Fruit fly (Drosophila melanogaster) whole organism: ENCODE measurements around the gene CG15365.

ENCODE experiments used
- Dll ChIP-seq: fragments of >200 bp; optimal IDR thresholded peaks from 2 replicates; lab custom pipeline; 2017
- EcR ChIP-seq, 2 experiments: fragments of >200 bp; optimal IDR thresholded peaks; 2 replicates each; lab custom pipeline; 2017; ENCODE audit warnings: missing biosample characterization in 2 of 2, missing genetic modification characterization in 2 of 2, missing genetic modification reagents in 2 of 2
- psq ChIP-seq: fragments of >200 bp; optimal IDR thresholded peaks from 2 replicates; lab custom pipeline; 2017
- usp ChIP-seq: fragments of >200 bp; optimal IDR thresholded peaks from 2 replicates; lab custom pipeline; 2017; ENCODE audit warnings: missing biosample characterization, missing genetic modification characterization, mixed read lengths

DNA sequence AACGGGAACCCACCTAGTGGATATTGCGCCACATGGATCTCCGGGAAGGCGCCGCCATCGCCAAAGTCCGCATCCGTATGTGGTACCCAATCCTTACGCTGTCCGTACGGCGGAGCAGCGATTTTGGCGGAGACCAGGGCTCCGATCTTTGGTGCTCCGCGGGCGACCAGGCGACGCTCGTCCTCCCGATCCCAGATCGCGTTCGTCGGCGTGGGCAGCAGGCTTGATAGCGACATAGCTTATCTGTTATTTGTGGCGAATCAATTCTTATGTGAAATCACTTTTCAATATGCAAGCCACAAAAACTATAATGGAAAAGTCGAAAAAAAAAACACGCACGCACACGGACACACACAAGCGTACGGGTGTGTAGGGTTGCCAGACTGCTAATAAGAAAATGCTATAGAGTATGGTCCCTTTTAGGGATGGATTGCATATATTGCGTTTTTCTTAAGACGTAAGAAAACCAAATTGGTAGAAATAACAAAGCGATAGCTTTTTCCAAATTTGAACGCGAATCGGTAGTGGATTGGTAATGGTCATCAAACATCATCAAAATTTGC lies 38.5 kb upstream of the CG15365 start, which contains the start of gene Bx42:
- no peak for TF ChIP-seq usp
- no peak for TF ChIP-seq psq (lab: Kevin White, UChicago)
- no peak for TF ChIP-seq Dll (lab: Kevin White, UChicago)
- no peak for TF ChIP-seq EcR (GFP tag; optimal IDR thresholded peaks at IDR 0.05; lab: Kevin White, UChicago)
